Worm (Caenorhabditis elegans) whole organism, L4 larva: ENCODE measurements around the gene C16C8.9.
A peak's percentile ranks its signal among the peaks of the same experiment; 100 is the strongest.
"Not testable (repeated sequence)": the region's sequence is repeated elsewhere in the genome, so short reads cannot be mapped to it uniquely, and the experiment has no call there.

Experiments used
- F37D6.2 ChIP-seq: sonication (generic microtip); optimal IDR thresholded peaks from 2 replicates; lab custom pipeline; 2016; ENCODE audit warnings: mild to moderate bottlenecking, missing genetic modification characterization, missing compliant biosample characterization
- Y105C5A.15 ChIP-seq: fragments of 200-800 bp; sonication (Bioruptor generic); IDR thresholded peaks from 2 replicates; pipeline ENCODE4 v1.3.6; 2022; ENCODE audit warnings: missing genetic modification characterization, missing compliant biosample characterization
- ZK337.2 ChIP-seq: fragments of 200-800 bp; sonication (Bioruptor generic); IDR thresholded peaks from 2 replicates; pipeline ENCODE4 v1.3.6; 2022; ENCODE audit warnings: missing genetic modification reagents, missing genetic modification characterization, missing compliant biosample characterization
- aha-1 ChIP-seq: fragments of 150-350 bp; peaks from one replicate; lab custom pipeline; 2014; ENCODE audit warnings: missing biosample characterization, missing genetic modification characterization
- aly-2 ChIP-seq: sonication (generic microtip); optimal IDR thresholded peaks from 2 replicates; lab custom pipeline; 2018; ENCODE audit warnings: missing biosample characterization, missing genetic modification characterization
- ama-1 ChIP-seq: fragments of 150-350 bp; optimal IDR thresholded peaks from 2 replicates; lab custom pipeline; 2014; ENCODE audit warnings: inconsistent platforms, mixed read lengths
- arid-1 ChIP-seq: fragments of 200-800 bp; sonication (Bioruptor generic); conservative IDR thresholded peaks from 2 replicates; pipeline ENCODE4 v1.3.6; 2022; ENCODE audit warnings: missing genetic modification reagents, missing genetic modification characterization, missing compliant biosample characterization
- attf-4 ChIP-seq: sonication (generic microtip); optimal IDR thresholded peaks from 3 replicates; lab custom pipeline; 2017; ENCODE audit warnings: missing biosample characterization, missing genetic modification characterization
- ceh-32 ChIP-seq: sonication (generic microtip); optimal IDR thresholded peaks from 2 replicates; lab custom pipeline; 2016; ENCODE audit warnings: mild to moderate bottlenecking, missing genetic modification characterization, missing compliant biosample characterization; ENCODE audit not compliant: poor library complexity
- ceh-44 ChIP-seq: fragments of 200-800 bp; sonication (Bioruptor generic); IDR thresholded peaks from 2 replicates; pipeline ENCODE4 v1.3.6; 2022; ENCODE audit warnings: missing genetic modification reagents, missing genetic modification characterization, missing compliant biosample characterization
- ces-1 ChIP-seq: fragments of 150-350 bp; sonication (generic microtip); optimal IDR thresholded peaks from 4 replicates; lab custom pipeline; 2014; ENCODE audit warnings: missing biosample characterization, missing genetic modification reagents, missing genetic modification characterization
- daf-19 ChIP-seq: fragments of 200-800 bp; sonication (Bioruptor generic); conservative IDR thresholded peaks from 2 replicates; pipeline ENCODE4 v1.3.6; 2022; ENCODE audit warnings: missing genetic modification characterization, missing compliant biosample characterization
- dmd-8 ChIP-seq: fragments of 200-800 bp; sonication (Bioruptor generic); IDR thresholded peaks from 2 replicates; pipeline ENCODE4 v1.3.6; 2022; ENCODE audit warnings: missing genetic modification characterization, missing compliant biosample characterization
- dmd-9 ChIP-seq: fragments of 200-800 bp; sonication (Bioruptor generic); IDR thresholded peaks from 2 replicates; pipeline ENCODE4 v1.3.6; 2022; ENCODE audit warnings: missing genetic modification reagents, missing genetic modification characterization, missing compliant biosample characterization
- duxl-1 ChIP-seq: sonication (generic microtip); optimal IDR thresholded peaks from 2 replicates; lab custom pipeline; 2016; ENCODE audit warnings: mild to moderate bottlenecking, missing genetic modification characterization, moderate library complexity, missing compliant biosample characterization; ENCODE audit not compliant: poor library complexity
- dve-1 ChIP-seq: sonication (generic microtip); optimal IDR thresholded peaks from 2 replicates; lab custom pipeline; 2017; ENCODE audit warnings: antibody characterized with exemption, mild to moderate bottlenecking, missing genetic modification characterization, missing compliant biosample characterization; ENCODE audit not compliant: insufficient read depth
- egl-43 ChIP-seq: fragments of 200-800 bp; sonication (Bioruptor generic); IDR thresholded peaks from 2 replicates; pipeline ENCODE4 v1.3.6; 2022; ENCODE audit warnings: missing genetic modification reagents, missing genetic modification characterization, missing compliant biosample characterization
- fkh-10 ChIP-seq: fragments of 150-350 bp; optimal IDR thresholded peaks from 2 replicates; lab custom pipeline; 2014; ENCODE audit warnings: missing biosample characterization, missing genetic modification reagents, missing genetic modification characterization
- hif-1 ChIP-seq, 2 experiments: sonication (generic microtip); optimal IDR thresholded peaks; 2 replicates each; lab custom pipeline; 2016 to 2017; ENCODE audit warnings: missing compliant biosample characterization in 2 of 2, missing genetic modification characterization in 2 of 2, missing genetic modification reagents in 2 of 2, missing genotype in 2 of 2, mild to moderate bottlenecking in 1 of 2
- hlh-11 ChIP-seq: fragments of 200-800 bp; sonication (Bioruptor generic); optimal IDR thresholded peaks from 2 replicates; lab custom pipeline; 2018; ENCODE audit warnings: mild to moderate bottlenecking, missing genetic modification characterization, missing compliant biosample characterization
- lim-7 ChIP-seq: fragments of 200-800 bp; sonication (Bioruptor generic); IDR thresholded peaks from 2 replicates; pipeline ENCODE4 v1.3.6; 2022; ENCODE audit warnings: missing genetic modification characterization, missing compliant biosample characterization
- lin-15B ChIP-seq: fragments of 150-350 bp; sonication (generic microtip); optimal IDR thresholded peaks from 3 replicates; lab custom pipeline; 2014; ENCODE audit warnings: missing biosample characterization, missing genetic modification characterization
- lir-3 ChIP-seq: sonication (generic microtip); optimal IDR thresholded peaks from 2 replicates; lab custom pipeline; 2016; ENCODE audit warnings: mild to moderate bottlenecking, missing genetic modification characterization, missing compliant biosample characterization
- mep-1 ChIP-seq: fragments of 150-350 bp; sonication (generic microtip); optimal IDR thresholded peaks from 3 replicates; lab custom pipeline; 2014; ENCODE audit warnings: missing biosample characterization, missing genetic modification characterization
- mes-2 ChIP-seq: sonication (generic microtip); optimal IDR thresholded peaks from 2 replicates; lab custom pipeline; 2016; ENCODE audit warnings: missing genotype, mild to moderate bottlenecking, missing genetic modification characterization, missing compliant biosample characterization; ENCODE audit not compliant: poor library complexity, severe bottlenecking
- mxl-2 ChIP-seq: fragments of 200-800 bp; sonication (Bioruptor generic); conservative IDR thresholded peaks from 2 replicates; pipeline ENCODE4 v1.3.6; 2022; ENCODE audit warnings: missing genetic modification reagents, missing genetic modification characterization, missing compliant biosample characterization
- nhr-102 ChIP-seq: sonication (generic microtip); optimal IDR thresholded peaks from 2 replicates; lab custom pipeline; 2016; ENCODE audit warnings: mild to moderate bottlenecking, missing genetic modification characterization, moderate library complexity, missing compliant biosample characterization
- nhr-41 ChIP-seq: fragments of 200-800 bp; sonication (Bioruptor generic); IDR thresholded peaks from 2 replicates; pipeline ENCODE4 v1.3.6; 2022; ENCODE audit warnings: missing genetic modification reagents, missing genetic modification characterization, missing compliant biosample characterization
- nhr-48 ChIP-seq: sonication (generic microtip); optimal IDR thresholded peaks from 2 replicates; lab custom pipeline; 2016; ENCODE audit warnings: mild to moderate bottlenecking, missing genetic modification characterization, missing compliant biosample characterization
- nhr-6 ChIP-seq: fragments of 150-350 bp; optimal IDR thresholded peaks from 2 replicates; lab custom pipeline; 2014; ENCODE audit warnings: missing biosample characterization, missing genetic modification characterization
- pqm-1 ChIP-seq: sonication (generic microtip); optimal IDR thresholded peaks from 2 replicates; lab custom pipeline; 2017; ENCODE audit warnings: missing biosample characterization, missing genetic modification characterization
- rbr-2 ChIP-seq: sonication (generic microtip); optimal IDR thresholded peaks from 2 replicates; lab custom pipeline; 2016; ENCODE audit warnings: missing genotype, missing genetic modification characterization, missing compliant biosample characterization
- sdz-12 ChIP-seq: fragments of 200-800 bp; sonication (Bioruptor generic); optimal IDR thresholded peaks from 2 replicates; lab custom pipeline; 2018; ENCODE audit warnings: mild to moderate bottlenecking, missing genetic modification characterization, missing compliant biosample characterization
- snpc-1.2 ChIP-seq: fragments of 200-800 bp; sonication (Bioruptor generic); IDR thresholded peaks from 2 replicates; pipeline ENCODE4 v1.3.6; 2022; ENCODE audit warnings: missing genetic modification reagents, missing genetic modification characterization, missing compliant biosample characterization
- unc-62 ChIP-seq, 3 experiments: fragments of 150-350 bp in 1 of 3; sonication (generic microtip); optimal IDR thresholded peaks in 2 of 3; peaks in 1 of 3; 1 replicate in 1 of 3; 2 replicates in 2 of 3; lab custom pipeline; 2014 to 2017; ENCODE audit warnings: missing biosample characterization in 3 of 3, missing genetic modification characterization in 3 of 3, missing genetic modification reagents in 3 of 3, missing genotype in 1 of 3
- zfp-2 ChIP-seq: sonication (generic microtip); optimal IDR thresholded peaks from 2 replicates; lab custom pipeline; 2016; ENCODE audit warnings: mild to moderate bottlenecking, missing genetic modification characterization, missing compliant biosample characterization
- ztf-7 ChIP-seq: fragments of 150-350 bp; optimal IDR thresholded peaks from 2 replicates; lab custom pipeline; 2014; ENCODE audit warnings: missing biosample characterization, missing genetic modification characterization

C16C8.9 gene

ce11 chrII:3472817-3473216 is 9.8 kb upstream of the C16C8.9 start, which contains the start of gene Y49F6B.6:
Gene Y49F6B.6 (plus strand): TSS chrII:3473117.
- no peak for TF ChIP-seq egl-43 (GFP tag; lab: Robert Waterston, UW)
- TF ChIP-seq ZK337.2 (GFP tag; lab: Robert Waterston, UW), result no peak
- no peak for TF ChIP-seq aly-2 (tag; lab: Kevin White, UChicago)
- no peak for TF ChIP-seq daf-19 (GFP tag; lab: Robert Waterston, UW)
- no peak for TF ChIP-seq ces-1
- no peak for TF ChIP-seq lir-3
- no peak for TF ChIP-seq ama-1
- no peak for TF ChIP-seq sdz-12
- TF ChIP-seq dmd-9 (GFP tag; lab: Robert Waterston, UW), result no peak
- no peak for TF ChIP-seq nhr-41 (GFP tag; lab: Robert Waterston, UW)
- no peak for TF ChIP-seq lin-15B (tag; lab: Kevin White, UChicago)
- no peak for TF ChIP-seq hif-1 (tag; optimal IDR thresholded peaks at IDR 0.05; lab: Kevin White, UChicago)
- TF ChIP-seq nhr-48 (tag; lab: Kevin White, UChicago), result no peak
- TF ChIP-seq mxl-2 (GFP tag; lab: Robert Waterston, UW), result no peak
- TF ChIP-seq zfp-2 (tag; lab: Kevin White, UChicago), result no peak
- TF ChIP-seq Y105C5A.15 (GFP tag; lab: Robert Waterston, UW), result no peak
- no peak for TF ChIP-seq ceh-44
- no peak for TF ChIP-seq snpc-1.2
- no peak for TF ChIP-seq arid-1 (GFP tag; lab: Robert Waterston, UW)
- no peak for TF ChIP-seq unc-62 (GFP tag; optimal IDR thresholded peaks at IDR 0.05 in 1 of 2; lab: Kevin White, UChicago)
- TF ChIP-seq unc-62 (tag; optimal IDR thresholded peaks at IDR 0.05; lab: Kevin White, UChicago), result no peak

ce11 chrII:3472316-3472715 is 9.3 kb upstream of the C16C8.9 start, which contains the start of gene Y49F6B.12:
Gene Y49F6B.12 (minus strand): TSS chrII:3472416.
- TF ChIP-seq pqm-1 (tag; lab: Kevin White, UChicago) (no peak), duxl-1 (tag; lab: Kevin White, UChicago) (no peak), aha-1 (tag; lab: Kevin White, UChicago) (peak; percentile 45), hlh-11 (tag; lab: Kevin White, UChicago) (no peak), mep-1 (no peak), lim-7 (GFP tag; lab: Robert Waterston, UW) (no peak), mes-2 (tag; lab: Kevin White, UChicago) (no peak)

- TF ChIP-seq ZK337.2 (GFP tag; lab: Robert Waterston, UW), result no peak
- TF ChIP-seq aha-1 (tag; lab: Kevin White, UChicago), result peak; percentile 17
- no peak for TF ChIP-seq attf-4 (tag; lab: Kevin White, UChicago)
These were observed 8.6 kb upstream of the C16C8.9 start, which contains the start of gene Y49F6B.13 for ce11 chrII:3471603-3472002. Gene Y49F6B.13 (minus strand): TSS chrII:3471703.

ce11 chrII:3470549-3470948 is 7.6 kb upstream of the C16C8.9 start, which contains the start of gene Y49F6B.20:
Gene Y49F6B.20 (minus strand): TSS chrII:3470649.
- no peak for TF ChIP-seq nhr-6 (tag; lab: Kevin White, UChicago)

- peak in 1 of 2 experiments; percentile 23 for TF ChIP-seq unc-62 (GFP tag; optimal IDR thresholded peaks at IDR 0.05 in 1 of 2; lab: Kevin White, UChicago)
- TF ChIP-seq unc-62 (tag; optimal IDR thresholded peaks at IDR 0.05; lab: Kevin White, UChicago), result not testable (repeated sequence)
These were observed 1.6 kb upstream of the C16C8.9 start, which contains the start of gene C16C8.10 for ce11 chrII:3464580-3464979. Gene C16C8.10 (minus strand): TSS chrII:3464680.

ce11 chrII:3461586-3461985 is 1.4 kb downstream of the C16C8.9 start, which contains the start of gene C16C8.8:
Gene C16C8.8 (minus strand): TSS chrII:3461686.
- no peak for TF ChIP-seq mxl-2 (GFP tag; lab: Robert Waterston, UW)
- TF ChIP-seq ztf-7 (tag; lab: Kevin White, UChicago), result no peak
- TF ChIP-seq F37D6.2 (tag; lab: Kevin White, UChicago), result no peak
- no peak for TF ChIP-seq nhr-102 (tag; lab: Kevin White, UChicago)
- TF ChIP-seq pqm-1 (tag; lab: Kevin White, UChicago), result no peak
- TF ChIP-seq dmd-8, result no peak
- TF ChIP-seq fkh-10, result no peak
- TF ChIP-seq ceh-44, result no peak
- no peak for TF ChIP-seq dve-1
- TF ChIP-seq ceh-32 (tag; lab: Kevin White, UChicago), result no peak
- TF ChIP-seq rbr-2 (tag; lab: Kevin White, UChicago), result no peak
